Worm (Caenorhabditis elegans): ENCODE measurements around the gene F23D12.7.

F23D12.7 gene

ce11 chrX:14405817-14406216, 47.8 kb downstream of the F23D12.7 start, which contains the start of gene frpr-17:
Gene frpr-17 (plus strand): TSS chrX:14406117.
- no peak for TF ChIP-seq lin-13 (tag; optimal IDR thresholded peaks at IDR 0.05)
